Fruit fly (Drosophila melanogaster) whole organism, adult: ENCODE results near the gene CG33307.

ENCODE experiments used
- CG1620 ChIP-seq: fragments of 200-800 bp; sonication (Bioruptor generic); optimal IDR thresholded peaks from 2 replicates; lab custom pipeline; 2016; ENCODE audit warnings: missing biosample characterization, missing genetic modification characterization
- CG33017 ChIP-seq: fragments of 200-800 bp; sonication (Bioruptor generic); optimal IDR thresholded peaks from 2 replicates; lab custom pipeline; 2018; ENCODE audit warnings: missing biosample characterization, mild to moderate bottlenecking, missing genetic modification characterization, moderate library complexity
- CG5204 ChIP-seq: fragments of 200-800 bp; sonication (Bioruptor generic); optimal IDR thresholded peaks from 2 replicates; lab custom pipeline; 2016; ENCODE audit warnings: missing biosample characterization, missing genetic modification characterization
- Clk ChIP-seq: fragments of 200-800 bp; sonication (Bioruptor generic); optimal IDR thresholded peaks from 2 replicates; lab custom pipeline; 2017; ENCODE audit warnings: missing biosample characterization, missing genetic modification characterization
- Crg-1 ChIP-seq: fragments of 200-800 bp; sonication (Bioruptor generic); optimal IDR thresholded peaks from 2 replicates; lab custom pipeline; 2016; ENCODE audit warnings: missing biosample characterization, missing genetic modification characterization
- cnc ChIP-seq, 2 experiments: fragments of >200 bp; optimal IDR thresholded peaks; 2 replicates each; lab custom pipeline; 2017
- pad ChIP-seq: fragments of 200-800 bp; sonication (Bioruptor generic); optimal IDR thresholded peaks from 3 replicates; lab custom pipeline; 2017; ENCODE audit warnings: missing biosample characterization, missing genetic modification characterization, mild to moderate bottlenecking, moderate library complexity, missing genetic modification reagents
- tj ChIP-seq: fragments of 200-800 bp; sonication (Bioruptor generic); optimal IDR thresholded peaks from 3 replicates; lab custom pipeline; 2017; ENCODE audit warnings: missing biosample characterization, mild to moderate bottlenecking, missing genetic modification characterization, moderate library complexity
- toe ChIP-seq: fragments of 200-800 bp; sonication (Bioruptor generic); optimal IDR thresholded peaks from 2 replicates; lab custom pipeline; 2016; ENCODE audit warnings: missing biosample characterization, missing genetic modification characterization

DNA sequence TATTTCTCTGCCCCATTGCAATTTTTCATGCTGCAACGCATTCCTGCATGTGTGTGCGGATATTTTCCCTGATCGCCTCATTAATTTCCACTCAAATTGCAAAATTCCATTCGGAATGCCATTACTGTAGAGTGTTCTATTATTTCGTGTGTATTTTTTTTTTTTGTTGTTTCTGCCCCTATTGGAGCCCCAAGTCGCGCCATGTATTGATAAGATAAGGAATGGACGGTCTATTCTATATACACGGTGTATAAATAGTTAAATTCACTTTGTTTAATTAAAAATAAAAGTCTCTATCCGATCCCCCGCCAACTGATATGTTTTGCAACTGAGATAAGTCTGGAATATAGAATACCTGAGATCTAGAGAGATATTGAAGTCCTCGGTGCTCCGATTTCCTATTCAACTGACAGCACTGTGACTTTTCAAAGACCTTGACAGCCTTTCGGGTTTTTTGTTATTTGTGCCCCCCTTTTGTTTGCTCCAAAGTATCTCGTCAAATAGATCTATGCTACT lies 40.1 kb upstream of the CG33307 start:
- TF ChIP-seq Clk (GFP tag; lab: Kevin White, UChicago) (no peak), CG33017 (tag; lab: Kevin White, UChicago) (no peak), tj (no peak), cnc (optimal IDR thresholded peaks at IDR 0.05; lab: Kevin White, UChicago) (no peak), CG1620 (GFP tag; lab: Kevin White, UChicago) (no peak), Crg-1 (GFP tag; lab: Kevin White, UChicago) (no peak), toe (GFP tag; lab: Kevin White, UChicago) (no peak), pad (no peak), CG5204 (GFP tag; lab: Kevin White, UChicago) (no peak)
